Worm (Caenorhabditis elegans) whole organism, L1 larva: ENCODE measurements around the gene C47E8.1.

ENCODE experiments used
- Y116A8C.19 ChIP-seq: sonication (generic microtip); optimal IDR thresholded peaks from 2 replicates; lab custom pipeline; 2016; ENCODE audit warnings: missing compliant biosample characterization, missing genetic modification characterization, borderline replicate concordance
- aly-2 ChIP-seq: fragments of 150-350 bp; optimal IDR thresholded peaks from 2 replicates; lab custom pipeline; 2014; ENCODE audit warnings: missing biosample characterization, missing genetic modification characterization
- ama-1 ChIP-seq: fragments of 150-350 bp; optimal IDR thresholded peaks from 2 replicates; lab custom pipeline; 2014
- blmp-1 ChIP-seq: fragments of 150-350 bp; optimal IDR thresholded peaks from 2 replicates; lab custom pipeline; 2014; ENCODE audit warnings: missing biosample characterization, missing genetic modification characterization
- ceh-8 ChIP-seq: fragments of 200-800 bp; sonication (Bioruptor generic); optimal IDR thresholded peaks from 2 replicates; lab custom pipeline; 2018; ENCODE audit warnings: mild to moderate bottlenecking, missing genetic modification characterization, moderate library complexity, missing compliant biosample characterization
- ces-1 ChIP-seq: fragments of 150-350 bp; optimal IDR thresholded peaks from 2 replicates; lab custom pipeline; 2014; ENCODE audit warnings: missing biosample characterization, missing genetic modification reagents, missing genetic modification characterization
- dpl-1 ChIP-seq, 3 experiments: fragments of 150-350 bp in 2 of 3; sonication (generic microtip) in 1 of 3; optimal IDR thresholded peaks; 2 replicates each; lab custom pipeline; 2014 to 2017; ENCODE audit warnings: missing biosample characterization in 3 of 3, missing genetic modification characterization in 3 of 3, missing genetic modification reagents in 3 of 3
- efl-1 ChIP-seq, 4 experiments: fragments of 150-350 bp; optimal IDR thresholded peaks in 3 of 4; peaks in 1 of 4; 1 replicate in 1 of 4; 2 replicates in 3 of 4; lab custom pipeline; 2014; ENCODE audit warnings: missing biosample characterization in 2 of 4, missing genetic modification characterization in 2 of 4, missing genetic modification reagents in 2 of 4
- efl-3 ChIP-seq: fragments of 200-800 bp; sonication (Bioruptor generic); optimal IDR thresholded peaks from 2 replicates; lab custom pipeline; 2018; ENCODE audit warnings: mild to moderate bottlenecking, missing genetic modification characterization, missing compliant biosample characterization
- egl-13 ChIP-seq: sonication (generic microtip); optimal IDR thresholded peaks from 2 replicates; lab custom pipeline; 2016; ENCODE audit warnings: missing genotype, missing genetic modification reagents, missing genetic modification characterization, missing compliant biosample characterization
- egl-27 ChIP-seq, 2 experiments: fragments of 150-350 bp in 1 of 2; sonication (generic microtip); optimal IDR thresholded peaks; 3 replicates each; lab custom pipeline; 2017 to 2018; ENCODE audit warnings: missing biosample characterization in 2 of 2, missing genetic modification characterization in 2 of 2, missing genetic modification reagents in 2 of 2
- elt-2 ChIP-seq: sonication (generic microtip); optimal IDR thresholded peaks from 2 replicates; lab custom pipeline; 2016; ENCODE audit warnings: missing genetic modification characterization, mild to moderate bottlenecking, inconsistent platforms, missing compliant biosample characterization, missing genetic modification reagents
- fkh-4 ChIP-seq: sonication (generic microtip); optimal IDR thresholded peaks from 2 replicates; lab custom pipeline; 2016; ENCODE audit warnings: missing compliant biosample characterization, missing genetic modification characterization, borderline replicate concordance
- hlh-4 ChIP-seq: sonication (generic microtip); optimal IDR thresholded peaks from 2 replicates; lab custom pipeline; 2016; ENCODE audit warnings: mild to moderate bottlenecking, missing genetic modification characterization, missing compliant biosample characterization
- jun-1 ChIP-seq: fragments of 150-350 bp; optimal IDR thresholded peaks from 2 replicates; lab custom pipeline; 2014; ENCODE audit warnings: missing biosample characterization, missing genetic modification reagents, missing genetic modification characterization
- lin-14 ChIP-seq: fragments of 200-800 bp; sonication (Bioruptor generic); optimal IDR thresholded peaks from 2 replicates; lab custom pipeline; 2018; ENCODE audit warnings: mild to moderate bottlenecking, missing genetic modification characterization, moderate library complexity, missing compliant biosample characterization
- lin-35 ChIP-seq, 2 experiments: fragments of 150-350 bp; optimal IDR thresholded peaks; 2 replicates each; lab custom pipeline; 2014; ENCODE audit warnings: missing biosample characterization in 2 of 2, missing genetic modification characterization in 2 of 2, missing genetic modification reagents in 2 of 2
- lsy-2 ChIP-seq, 2 experiments: fragments of 150-350 bp; optimal IDR thresholded peaks; 2 replicates each; lab custom pipeline; 2014; ENCODE audit warnings: missing biosample characterization in 2 of 2, missing genetic modification characterization in 2 of 2
- mab-9 ChIP-seq: fragments of 200-800 bp; sonication (Bioruptor generic); IDR thresholded peaks from 2 replicates; pipeline ENCODE4 v1.3.6; 2022; ENCODE audit warnings: missing genetic modification reagents, missing genetic modification characterization, missing compliant biosample characterization
- mdl-1 ChIP-seq, 2 experiments: fragments of 150-350 bp; optimal IDR thresholded peaks; 2 replicates each; lab custom pipeline; 2014 to 2017; ENCODE audit warnings: missing biosample characterization in 2 of 2, missing genetic modification characterization in 2 of 2, inconsistent platforms in 1 of 2
- nhr-12 ChIP-seq: sonication (generic microtip); optimal IDR thresholded peaks from 2 replicates; lab custom pipeline; 2017; ENCODE audit warnings: missing biosample characterization, missing genetic modification characterization
- nhr-19 ChIP-seq: fragments of 200-800 bp; sonication (Bioruptor generic); conservative IDR thresholded peaks from 2 replicates; pipeline ENCODE4 v1.3.6; 2022; ENCODE audit warnings: missing genetic modification characterization, missing compliant biosample characterization
- nhr-28 ChIP-seq: fragments of 150-350 bp; optimal IDR thresholded peaks from 2 replicates; lab custom pipeline; 2014; ENCODE audit warnings: missing biosample characterization, missing genetic modification characterization
- nhr-85 ChIP-seq: sonication (generic microtip); peaks from one replicate; lab custom pipeline; 2016; ENCODE audit warnings: missing genetic modification characterization, inconsistent platforms, missing compliant biosample characterization
- nhr-90 ChIP-seq: sonication (generic microtip); optimal IDR thresholded peaks from 2 replicates; lab custom pipeline; 2016; ENCODE audit warnings: mild to moderate bottlenecking, missing genetic modification characterization, missing compliant biosample characterization; ENCODE audit not compliant: poor library complexity
- pag-3 ChIP-seq: sonication (generic microtip); optimal IDR thresholded peaks from 2 replicates; lab custom pipeline; 2017; ENCODE audit warnings: missing genetic modification characterization, mild to moderate bottlenecking, missing compliant biosample characterization, antibody characterized with exemption, borderline replicate concordance; ENCODE audit not compliant: insufficient read depth
- pax-3 ChIP-seq: fragments of 200-800 bp; sonication (Bioruptor generic); optimal IDR thresholded peaks from 2 replicates; lab custom pipeline; 2018; ENCODE audit warnings: mild to moderate bottlenecking, missing genetic modification characterization, moderate library complexity, missing compliant biosample characterization
- snpc-4 ChIP-seq: fragments of 150-350 bp; optimal IDR thresholded peaks from 2 replicates; lab custom pipeline; 2014; ENCODE audit warnings: missing biosample characterization, missing genetic modification characterization
- tlp-1 ChIP-seq: fragments of 150-350 bp; optimal IDR thresholded peaks from 2 replicates; lab custom pipeline; 2014; ENCODE audit warnings: missing biosample characterization, missing genetic modification characterization
- unc-130 ChIP-seq: fragments of 150-350 bp; optimal IDR thresholded peaks from 2 replicates; lab custom pipeline; 2017; ENCODE audit warnings: missing biosample characterization, missing genetic modification characterization, inconsistent platforms
- ztf-4 ChIP-seq: fragments of 150-350 bp; optimal IDR thresholded peaks from 2 replicates; lab custom pipeline; 2014; ENCODE audit warnings: missing biosample characterization, missing genetic modification characterization

Gene C47E8.1

DNA sequence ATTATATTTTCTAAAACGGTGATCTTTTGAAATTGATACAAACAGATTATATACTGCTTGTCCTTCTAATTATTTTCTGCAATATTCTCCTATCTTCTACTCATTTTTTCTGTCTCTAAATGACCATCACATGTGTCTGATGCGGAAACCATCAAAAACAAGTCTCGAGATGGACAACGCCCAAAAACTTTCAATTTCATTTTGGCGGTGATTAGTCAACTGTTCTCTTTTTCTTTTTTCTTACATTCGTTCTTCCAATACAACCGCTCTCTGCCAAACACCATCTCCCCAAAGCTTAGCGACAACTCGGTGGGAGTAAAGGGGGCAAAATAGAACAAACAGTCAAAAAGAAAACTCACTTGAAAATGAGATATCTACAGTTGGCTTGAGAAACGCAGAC lies 32.5 kb upstream of the C47E8.1 start:
- TF ChIP-seq mab-9: 0 out of 2 replicates have a peak, but pooled peaks have one; percentile 24
- TF ChIP-seq blmp-1 (tag; lab: Kevin White, UChicago): peak; percentile 95
- no peak for TF ChIP-seq efl-1 (optimal IDR thresholded peaks at IDR 0.05; lab: Kevin White, UChicago)
- TF ChIP-seq efl-1 (GFP tag; optimal IDR thresholded peaks at IDR 0.05 in 1 of 2; lab: Kevin White, UChicago): peak in 1 of 2 experiments; percentile 64
- peak; percentile 54 for TF ChIP-seq nhr-85 (tag; lab: Kevin White, UChicago)
- peak; percentile 49 for TF ChIP-seq lin-14
- TF ChIP-seq ces-1 (GFP tag; lab: Kevin White, UChicago): no peak
- TF ChIP-seq, all 84 proteins: peak for 5

ce11 chrV:14635119-14635518 lies 30.7 kb upstream of the C47E8.1 start, which contains the start of gene F43D2.6:
Gene F43D2.6 (minus strand): TSS chrV:14635180.
- TF ChIP-seq nhr-19 (GFP tag; lab: Robert Waterston, UW): no peak
- no peak for TF ChIP-seq efl-1 (optimal IDR thresholded peaks at IDR 0.05; lab: Kevin White, UChicago)
- TF ChIP-seq efl-1 (GFP tag; optimal IDR thresholded peaks at IDR 0.05 in 1 of 2; lab: Kevin White, UChicago): peak in 1 of 2 experiments; percentile 65
- no peak for TF ChIP-seq ceh-8 (GFP tag; lab: Kevin White, UChicago)

- TF ChIP-seq aly-2 (tag; lab: Kevin White, UChicago): no peak
- TF ChIP-seq pag-3 (tag; lab: Kevin White, UChicago): no peak
- no peak for TF ChIP-seq efl-3 (GFP tag; lab: Kevin White, UChicago)
- no peak for TF ChIP-seq egl-13 (tag; lab: Kevin White, UChicago)
- no peak for TF ChIP-seq mdl-1 (tag; optimal IDR thresholded peaks at IDR 0.05; lab: Kevin White, UChicago)
- no peak for TF ChIP-seq ama-1 (lab: Kevin White, UChicago)
- no peak for TF ChIP-seq tlp-1 (tag; lab: Kevin White, UChicago)
- TF ChIP-seq, all 84 proteins: peak for 0
Observed at ce11 chrV:14638075-14638474, 27.8 kb upstream of the C47E8.1 start.

ce11 chrV:14640071-14640470 lies 25.8 kb upstream of the C47E8.1 start, which contains the start of gene F43D2.7:
Gene F43D2.7 (minus strand): TSS chrV:14640171.
- TF ChIP-seq blmp-1 (tag; lab: Kevin White, UChicago): no peak
- no peak for TF ChIP-seq egl-27 (tag; optimal IDR thresholded peaks at IDR 0.05; lab: Kevin White, UChicago)
- no peak for TF ChIP-seq dpl-1 (GFP tag; optimal IDR thresholded peaks at IDR 0.05; lab: Kevin White, UChicago)
- no peak for TF ChIP-seq elt-2 (tag; lab: Kevin White, UChicago)
- no peak for TF ChIP-seq lsy-2 (tag; optimal IDR thresholded peaks at IDR 0.05; lab: Kevin White, UChicago)
- no peak for TF ChIP-seq hlh-4
- no peak for TF ChIP-seq unc-130 (tag; lab: Kevin White, UChicago)
- TF ChIP-seq fkh-4 (tag; lab: Kevin White, UChicago): no peak
- TF ChIP-seq jun-1 (tag; lab: Kevin White, UChicago): no peak
- TF ChIP-seq nhr-90 (tag; lab: Kevin White, UChicago): no peak
- no peak for TF ChIP-seq Y116A8C.19 (tag; lab: Kevin White, UChicago)
- TF ChIP-seq ztf-4: no peak
- TF ChIP-seq pax-3 (tag; lab: Kevin White, UChicago): no peak
- no peak for TF ChIP-seq nhr-12 (tag; lab: Kevin White, UChicago)
- no peak for TF ChIP-seq egl-13 (tag; lab: Kevin White, UChicago)
- no peak for TF ChIP-seq nhr-85 (tag; lab: Kevin White, UChicago)
- no peak for TF ChIP-seq nhr-28 (tag; lab: Kevin White, UChicago)
- no peak for TF ChIP-seq snpc-4 (tag; lab: Kevin White, UChicago)

ce11 chrV:14640769-14641168 lies 25.1 kb upstream of the C47E8.1 start, which contains the start of gene C54G10.1:
Gene C54G10.1 (plus strand): TSS chrV:14641101.
- no peak for TF ChIP-seq egl-13 (tag; lab: Kevin White, UChicago)
- TF ChIP-seq efl-3 (GFP tag; lab: Kevin White, UChicago): no peak
- peak; percentile 70 for TF ChIP-seq elt-2 (tag; lab: Kevin White, UChicago)
- peak in 1 of 2 experiments; percentile 18 for TF ChIP-seq lin-35 (GFP tag; optimal IDR thresholded peaks at IDR 0.05; lab: Kevin White, UChicago)
